Worm (Caenorhabditis elegans) whole organism, L4/young adult: ENCODE results near the gene C53B4.3.

Experiments
- W03F9.2 ChIP-seq: fragments of 150-350 bp; optimal IDR thresholded peaks from 2 replicates; lab custom pipeline; 2014; ENCODE audit warnings: missing biosample characterization, missing genetic modification characterization
- dao-5 ChIP-seq: sonication (generic microtip); optimal IDR thresholded peaks from 2 replicates; lab custom pipeline; 2016; ENCODE audit warnings: missing genotype, missing genetic modification characterization, moderate library complexity, missing compliant biosample characterization
- him-1 ChIP-seq: sonication (generic microtip); optimal IDR thresholded peaks from 2 replicates; lab custom pipeline; 2016; ENCODE audit warnings: missing genotype, missing genetic modification reagents, missing genetic modification characterization, missing compliant biosample characterization

ce11 chrIV:8956189-8956588 lies 17.3 kb downstream of the C53B4.3 start, which contains the start of gene tpra-1:
- TF ChIP-seq dao-5 (tag; lab: Kevin White, UChicago) (no peak), him-1 (tag; lab: Kevin White, UChicago) (no peak), W03F9.2 (tag; lab: Kevin White, UChicago) (no peak)
